Worm (Caenorhabditis elegans) whole organism, L4 larva: ENCODE measurements around the gene pst-2.

Experiments
- F10B5.3 ChIP-seq: sonication (generic microtip); optimal IDR thresholded peaks from 2 replicates; lab custom pipeline; 2016; ENCODE audit warnings: mild to moderate bottlenecking, missing genetic modification characterization, missing compliant biosample characterization
- F44E2.7 ChIP-seq: fragments of 200-800 bp; sonication (Bioruptor generic); IDR thresholded peaks from 2 replicates; pipeline ENCODE4 v2.1.2; 2022; ENCODE audit warnings: missing genetic modification characterization, missing compliant biosample characterization
- F49E8.2 ChIP-seq: sonication (generic microtip); optimal IDR thresholded peaks from 2 replicates; lab custom pipeline; 2016; ENCODE audit warnings: missing compliant biosample characterization, mild to moderate bottlenecking, missing genetic modification characterization, borderline replicate concordance
- R02D3.7 ChIP-seq: fragments of 150-350 bp; sonication (generic microtip); optimal IDR thresholded peaks from 3 replicates; lab custom pipeline; 2014; ENCODE audit warnings: missing biosample characterization, missing genetic modification characterization
- T26A8.4 ChIP-seq: fragments of 200-800 bp; sonication (Bioruptor generic); IDR thresholded peaks from 2 replicates; pipeline ENCODE4 v1.3.6; 2022; ENCODE audit warnings: missing genetic modification characterization, missing compliant biosample characterization
- Y105C5A.15 ChIP-seq: fragments of 200-800 bp; sonication (Bioruptor generic); IDR thresholded peaks from 2 replicates; pipeline ENCODE4 v1.3.6; 2022; ENCODE audit warnings: missing genetic modification characterization, missing compliant biosample characterization
- Y48G9A.11 ChIP-seq: fragments of 200-800 bp; sonication (Bioruptor generic); IDR thresholded peaks from 2 replicates; pipeline ENCODE4 v1.3.6; 2022; ENCODE audit warnings: missing genetic modification reagents, missing genetic modification characterization, missing compliant biosample characterization
- Y75B8A.6 ChIP-seq: fragments of 200-800 bp; sonication (Bioruptor generic); IDR thresholded peaks from 2 replicates; pipeline ENCODE4 v1.3.6; 2022; ENCODE audit warnings: missing genetic modification reagents, missing genetic modification characterization, missing compliant biosample characterization
- ZK337.2 ChIP-seq: fragments of 200-800 bp; sonication (Bioruptor generic); IDR thresholded peaks from 2 replicates; pipeline ENCODE4 v1.3.6; 2022; ENCODE audit warnings: missing genetic modification reagents, missing genetic modification characterization, missing compliant biosample characterization
- ZK546.5 ChIP-seq, 2 experiments: sonication (generic microtip); optimal IDR thresholded peaks; 2 replicates each; lab custom pipeline; 2017; ENCODE audit warnings: missing biosample characterization in 2 of 2, missing genetic modification characterization in 2 of 2
- arid-1 ChIP-seq: fragments of 200-800 bp; sonication (Bioruptor generic); conservative IDR thresholded peaks from 2 replicates; pipeline ENCODE4 v1.3.6; 2022; ENCODE audit warnings: missing genetic modification reagents, missing genetic modification characterization, missing compliant biosample characterization
- ceh-32 ChIP-seq: sonication (generic microtip); optimal IDR thresholded peaks from 2 replicates; lab custom pipeline; 2016; ENCODE audit warnings: mild to moderate bottlenecking, missing genetic modification characterization, missing compliant biosample characterization; ENCODE audit not compliant: poor library complexity
- ces-1 ChIP-seq: fragments of 150-350 bp; sonication (generic microtip); optimal IDR thresholded peaks from 4 replicates; lab custom pipeline; 2014; ENCODE audit warnings: missing biosample characterization, missing genetic modification reagents, missing genetic modification characterization
- daf-16 ChIP-seq, 3 experiments: sonication (generic microtip); optimal IDR thresholded peaks; 2 replicates each; lab custom pipeline; 2016 to 2017; ENCODE audit warnings: missing genetic modification characterization in 3 of 3, missing genetic modification reagents in 3 of 3, mild to moderate bottlenecking in 2 of 3, missing compliant biosample characterization in 2 of 3, missing biosample characterization in 1 of 3, moderate library complexity in 1 of 3
- daf-8 ChIP-seq: fragments of 200-800 bp; sonication (Bioruptor generic); IDR thresholded peaks from 2 replicates; pipeline ENCODE4 v1.3.6; 2022; ENCODE audit warnings: missing genetic modification characterization, missing compliant biosample characterization
- dmd-6 ChIP-seq: fragments of 200-800 bp; sonication (Bioruptor generic); IDR thresholded peaks from 2 replicates; pipeline ENCODE4 v1.3.6; 2022; ENCODE audit warnings: missing genetic modification reagents, missing genetic modification characterization, missing compliant biosample characterization
- dmd-9 ChIP-seq: fragments of 200-800 bp; sonication (Bioruptor generic); IDR thresholded peaks from 2 replicates; pipeline ENCODE4 v1.3.6; 2022; ENCODE audit warnings: missing genetic modification reagents, missing genetic modification characterization, missing compliant biosample characterization
- dpl-1 ChIP-seq: fragments of 150-350 bp; optimal IDR thresholded peaks from 2 replicates; lab custom pipeline; 2014; ENCODE audit warnings: missing biosample characterization, missing genetic modification reagents, missing genetic modification characterization
- duxl-1 ChIP-seq: sonication (generic microtip); optimal IDR thresholded peaks from 2 replicates; lab custom pipeline; 2016; ENCODE audit warnings: mild to moderate bottlenecking, missing genetic modification characterization, moderate library complexity, missing compliant biosample characterization; ENCODE audit not compliant: poor library complexity
- hif-1 ChIP-seq, 2 experiments: sonication (generic microtip); optimal IDR thresholded peaks; 2 replicates each; lab custom pipeline; 2016 to 2017; ENCODE audit warnings: missing compliant biosample characterization in 2 of 2, missing genetic modification characterization in 2 of 2, missing genetic modification reagents in 2 of 2, missing genotype in 2 of 2, mild to moderate bottlenecking in 1 of 2
- lim-7 ChIP-seq: fragments of 200-800 bp; sonication (Bioruptor generic); IDR thresholded peaks from 2 replicates; pipeline ENCODE4 v1.3.6; 2022; ENCODE audit warnings: missing genetic modification characterization, missing compliant biosample characterization
- lin-1 ChIP-seq: fragments of 200-800 bp; sonication (Bioruptor generic); IDR thresholded peaks from 2 replicates; pipeline ENCODE4 v1.3.6; 2022; ENCODE audit warnings: missing genetic modification reagents, missing genetic modification characterization, missing compliant biosample characterization
- lin-13 ChIP-seq: fragments of 150-350 bp; optimal IDR thresholded peaks from 2 replicates; lab custom pipeline; 2014; ENCODE audit warnings: missing biosample characterization, missing genetic modification reagents, missing genetic modification characterization
- lin-15B ChIP-seq: fragments of 150-350 bp; sonication (generic microtip); optimal IDR thresholded peaks from 3 replicates; lab custom pipeline; 2014; ENCODE audit warnings: missing biosample characterization, missing genetic modification characterization
- lin-38 ChIP-seq: fragments of 200-800 bp; sonication (Bioruptor generic); IDR thresholded peaks from 2 replicates; pipeline ENCODE4 v1.3.6; 2022; ENCODE audit warnings: missing genetic modification reagents, missing genetic modification characterization, missing compliant biosample characterization
- lin-39 ChIP-seq: fragments of 150-350 bp; optimal IDR thresholded peaks from 2 replicates; lab custom pipeline; 2014; ENCODE audit warnings: missing biosample characterization, missing genetic modification reagents, missing genetic modification characterization
- lsy-2 ChIP-seq, 2 experiments: fragments of 150-350 bp in 1 of 2; sonication (generic microtip) in 1 of 2; optimal IDR thresholded peaks; 2 replicates each; lab custom pipeline; 2014 to 2017; ENCODE audit warnings: missing biosample characterization in 2 of 2, missing genetic modification characterization in 2 of 2
- mep-1 ChIP-seq: fragments of 150-350 bp; sonication (generic microtip); optimal IDR thresholded peaks from 3 replicates; lab custom pipeline; 2014; ENCODE audit warnings: missing biosample characterization, missing genetic modification characterization
- mxl-3 ChIP-seq: fragments of 200-800 bp; sonication (Bioruptor generic); optimal IDR thresholded peaks from 2 replicates; lab custom pipeline; 2018; ENCODE audit warnings: mild to moderate bottlenecking, missing genetic modification characterization, missing compliant biosample characterization
- nhr-102 ChIP-seq: sonication (generic microtip); optimal IDR thresholded peaks from 2 replicates; lab custom pipeline; 2016; ENCODE audit warnings: mild to moderate bottlenecking, missing genetic modification characterization, moderate library complexity, missing compliant biosample characterization
- nhr-28 ChIP-seq: fragments of 150-350 bp; optimal IDR thresholded peaks from 2 replicates; lab custom pipeline; 2014; ENCODE audit warnings: missing biosample characterization, missing genetic modification characterization
- nhr-42 ChIP-seq: fragments of 200-800 bp; sonication (Bioruptor generic); IDR thresholded peaks from 2 replicates; pipeline ENCODE4 v1.3.6; 2022; ENCODE audit warnings: missing genetic modification characterization, missing compliant biosample characterization
- nhr-76 ChIP-seq: fragments of 150-350 bp; optimal IDR thresholded peaks from 2 replicates; lab custom pipeline; 2014; ENCODE audit warnings: missing biosample characterization, missing genetic modification characterization
- rbr-2 ChIP-seq: sonication (generic microtip); optimal IDR thresholded peaks from 2 replicates; lab custom pipeline; 2016; ENCODE audit warnings: missing genotype, missing genetic modification characterization, missing compliant biosample characterization
- snpc-4 ChIP-seq: fragments of 150-350 bp; optimal IDR thresholded peaks from 2 replicates; lab custom pipeline; 2014; ENCODE audit warnings: missing biosample characterization, missing genetic modification characterization
- spr-1 ChIP-seq: sonication (generic microtip); optimal IDR thresholded peaks from 2 replicates; lab custom pipeline; 2016; ENCODE audit warnings: mild to moderate bottlenecking, missing genetic modification characterization, missing compliant biosample characterization
- tag-97 ChIP-seq: fragments of 200-800 bp; sonication (Bioruptor generic); IDR thresholded peaks from 2 replicates; pipeline ENCODE4 v1.3.6; 2022; ENCODE audit warnings: missing genetic modification characterization, missing compliant biosample characterization
- unc-130 ChIP-seq: sonication (generic microtip); optimal IDR thresholded peaks from 2 replicates; lab custom pipeline; 2016; ENCODE audit warnings: missing genetic modification reagents, missing genetic modification characterization, missing compliant biosample characterization
- unc-39 ChIP-seq: sonication (generic microtip); optimal IDR thresholded peaks from 2 replicates; lab custom pipeline; 2017; ENCODE audit warnings: missing biosample characterization, missing genetic modification characterization
- vab-7 ChIP-seq: fragments of 200-800 bp; sonication (Bioruptor generic); IDR thresholded peaks from 2 replicates; pipeline ENCODE4 v1.3.6; 2022; ENCODE audit warnings: missing genetic modification reagents, missing genetic modification characterization, missing compliant biosample characterization
- ztf-7 ChIP-seq: fragments of 150-350 bp; optimal IDR thresholded peaks from 2 replicates; lab custom pipeline; 2014; ENCODE audit warnings: missing biosample characterization, missing genetic modification characterization

pst-2 gene

DNA sequence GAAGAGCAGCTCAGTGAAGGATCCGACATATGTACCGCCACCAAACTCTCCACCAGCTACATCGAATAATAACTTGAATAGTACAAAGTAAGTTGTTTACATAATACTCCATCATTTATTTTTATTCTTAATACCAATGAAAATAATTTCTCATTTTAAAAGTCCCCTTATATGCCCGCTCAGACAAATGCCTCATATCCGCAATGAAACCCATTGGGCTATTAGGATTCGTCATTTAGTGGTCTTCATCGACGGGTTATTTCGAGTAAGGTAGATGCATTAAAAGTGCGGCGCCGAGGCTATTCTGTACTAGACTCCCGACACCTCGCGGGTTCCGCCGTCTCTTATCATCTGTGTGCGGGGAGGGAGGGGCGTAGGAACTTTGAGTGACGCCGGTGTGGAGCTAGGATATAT, 26.5 kb upstream of the pst-2 start (continued):
- 0 out of 2 replicates have a peak, but pooled peaks have one; percentile 20 for TF ChIP-seq Y105C5A.15 (GFP tag; lab: Robert Waterston, UW)
- TF ChIP-seq lin-15B (tag; lab: Kevin White, UChicago) = no peak
- TF ChIP-seq unc-130 (GFP tag; lab: Kevin White, UChicago) = peak; percentile 64
- no peak for TF ChIP-seq mxl-3
- no peak for TF ChIP-seq ztf-7 (tag; lab: Kevin White, UChicago)
- peak; percentile 57 for TF ChIP-seq Y48G9A.11 (GFP tag; lab: Robert Waterston, UW)
- no peak for TF ChIP-seq ZK546.5 (tag; optimal IDR thresholded peaks at IDR 0.05; lab: Kevin White, UChicago)
- peak; percentile 60 for TF ChIP-seq lin-13 (GFP tag; lab: Kevin White, UChicago)
- peak; percentile 84 for TF ChIP-seq snpc-4 (tag; lab: Kevin White, UChicago)
- TF ChIP-seq vab-7 = peak; percentile 50; the same call in 1 of the 2 replicates
- TF ChIP-seq lsy-2 (tag; optimal IDR thresholded peaks at IDR 0.05; lab: Kevin White, UChicago) = peak in 1 of 2 experiments; percentile 46
- TF ChIP-seq F10B5.3 (tag; lab: Kevin White, UChicago) = peak; percentile 41
- TF ChIP-seq F44E2.7 (GFP tag; lab: Robert Waterston, UW) = 0 out of 2 replicates have a peak, but pooled peaks have one; percentile 29
- TF ChIP-seq duxl-1 (tag; lab: Kevin White, UChicago) = peak; percentile 74
- TF ChIP-seq lin-38 (GFP tag; lab: Robert Waterston, UW) = peak; percentile 88
- peak; percentile 62 for TF ChIP-seq nhr-102
- TF ChIP-seq mep-1 (tag; lab: Kevin White, UChicago) = peak; percentile 57
- no peak for TF ChIP-seq ZK337.2
- TF ChIP-seq spr-1 (tag; lab: Kevin White, UChicago) = no peak
- TF ChIP-seq, all 104 proteins: peak for 32

ce11 chrIII:5656941-5657340, 23.3 kb upstream of the pst-2 start, which contains the start of gene sdz-21:
sdz-21 (minus strand) TSS chrIII:5657041.
- TF ChIP-seq nhr-42 (GFP tag; lab: Robert Waterston, UW) (no peak), T26A8.4 (GFP tag; lab: Robert Waterston, UW) (no peak), lim-7 (GFP tag; lab: Robert Waterston, UW) (no peak), ceh-32 (no peak), ces-1 (no peak), Y75B8A.6 (no peak), tag-97 (GFP tag; lab: Robert Waterston, UW) (no peak), R02D3.7 (tag; lab: Kevin White, UChicago) (no peak), F49E8.2 (no peak), dmd-6 (GFP tag; lab: Robert Waterston, UW) (no peak), unc-39 (tag; lab: Kevin White, UChicago) (no peak), dmd-9 (no peak), nhr-76 (tag; lab: Kevin White, UChicago) (no peak), Y48G9A.11 (GFP tag; lab: Robert Waterston, UW) (no peak)

DNA sequence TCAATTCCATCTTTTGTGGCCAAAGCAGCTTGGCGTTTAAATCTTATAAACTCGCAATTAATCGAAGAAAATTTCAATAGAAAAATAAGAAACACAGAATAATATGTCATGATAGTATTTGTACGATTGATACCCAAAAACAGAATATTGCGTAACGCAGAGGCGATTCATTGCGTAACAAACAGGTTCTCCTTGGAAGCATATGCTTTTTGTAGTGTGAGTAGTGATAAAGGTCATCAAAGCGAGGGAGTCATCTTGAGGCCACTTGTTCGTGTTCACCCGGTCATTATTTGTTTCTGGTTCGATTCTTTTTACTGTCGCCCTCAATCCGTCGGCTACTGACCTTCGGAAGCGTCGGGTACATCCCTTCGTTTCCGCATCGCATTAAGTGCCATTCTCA, 19.3 kb upstream of the pst-2 start, which contains the start of gene F54E7.6:
F54E7.6 (minus strand) TSS at position 110 of the 400 bp plus-strand sequence.
- TF ChIP-seq lin-39 (tag; lab: Kevin White, UChicago) (no peak), F10B5.3 (tag; lab: Kevin White, UChicago) (no peak), arid-1 (GFP tag; lab: Robert Waterston, UW) (no peak), dpl-1 (GFP tag; lab: Kevin White, UChicago) (no peak), mxl-3 (peak; percentile 33), daf-8 (GFP tag; lab: Robert Waterston, UW) (no peak), daf-16 (GFP tag; optimal IDR thresholded peaks at IDR 0.05; lab: Kevin White, UChicago) (no peak), daf-16 (tag; optimal IDR thresholded peaks at IDR 0.05; lab: Kevin White, UChicago) (no peak), hif-1 (tag; optimal IDR thresholded peaks at IDR 0.05; lab: Kevin White, UChicago) (no peak), rbr-2 (tag; lab: Kevin White, UChicago) (no peak), nhr-28 (peak; percentile 82), lin-1 (GFP tag; lab: Robert Waterston, UW) (no peak)
